Fruit fly (Drosophila melanogaster): Measurements from ENCODE around the gene mRpL11.

dm6 chr3R:14542038-14542437 is 30.4 kb downstream of the mRpL11 start:
- TF ChIP-seq CG8478 (optimal IDR thresholded peaks at IDR 0.05) (no peak), CTCF (optimal IDR thresholded peaks at IDR 0.05) (no peak)

Data from S2 (cell line).